Fruit fly (Drosophila melanogaster) whole organism: ENCODE results near the gene ftz-f1.

Source experiments
- Dll ChIP-seq: fragments of >200 bp; optimal IDR thresholded peaks from 2 replicates; lab custom pipeline; 2017
- psq ChIP-seq: fragments of >200 bp; optimal IDR thresholded peaks from 2 replicates; lab custom pipeline; 2017
- usp ChIP-seq: fragments of >200 bp; optimal IDR thresholded peaks from 2 replicates; lab custom pipeline; 2017; ENCODE audit warnings: missing biosample characterization, missing genetic modification characterization, mixed read lengths

DNA sequence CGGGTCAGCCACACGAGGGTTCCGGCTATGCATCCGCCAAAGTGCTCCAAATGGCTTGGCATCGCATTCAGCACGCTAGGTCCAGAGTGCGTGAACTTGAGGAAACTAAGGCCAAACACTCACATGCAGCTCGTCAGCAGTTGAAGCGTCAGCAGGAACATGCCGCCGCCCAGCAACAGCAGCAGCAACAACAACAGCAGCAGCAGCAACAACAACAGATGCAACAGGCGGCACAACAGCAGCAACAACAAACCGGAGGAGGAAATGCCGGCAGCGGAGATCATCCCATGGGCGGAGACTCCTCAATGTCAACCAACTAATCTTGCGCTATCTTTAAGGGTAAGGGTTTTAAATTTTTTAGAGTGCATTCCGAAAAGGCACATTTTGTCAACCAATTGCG is 54.9 kb downstream of the ftz-f1 start:
- TF ChIP-seq psq (lab: Kevin White, UChicago) (no peak), Dll (lab: Kevin White, UChicago) (no peak), usp (GFP tag; lab: Kevin White, UChicago) (no peak)
